Worm (Caenorhabditis elegans) whole organism, L4 larva: ENCODE results near the gene unc-77.

Experiments used
- F37D6.2 ChIP-seq: sonication (generic microtip); optimal IDR thresholded peaks from 2 replicates; lab custom pipeline; 2016; ENCODE audit warnings: mild to moderate bottlenecking, missing genetic modification characterization, missing compliant biosample characterization
- R02D3.7 ChIP-seq: fragments of 150-350 bp; sonication (generic microtip); optimal IDR thresholded peaks from 3 replicates; lab custom pipeline; 2014; ENCODE audit warnings: missing biosample characterization, missing genetic modification characterization
- Y48G9A.11 ChIP-seq: fragments of 200-800 bp; sonication (Bioruptor generic); IDR thresholded peaks from 2 replicates; pipeline ENCODE4 v1.3.6; 2022; ENCODE audit warnings: missing genetic modification reagents, missing genetic modification characterization, missing compliant biosample characterization
- Y5F2A.4 ChIP-seq: fragments of 200-800 bp; sonication (Bioruptor generic); optimal IDR thresholded peaks from 2 replicates; lab custom pipeline; 2018; ENCODE audit warnings: mild to moderate bottlenecking, missing genetic modification characterization, missing compliant biosample characterization
- ceh-28 ChIP-seq: fragments of 150-350 bp; optimal IDR thresholded peaks from 2 replicates; lab custom pipeline; 2014; ENCODE audit warnings: missing biosample characterization, missing genetic modification reagents, missing genetic modification characterization
- ceh-62 ChIP-seq: sonication (generic microtip); optimal IDR thresholded peaks from 2 replicates; lab custom pipeline; 2017; ENCODE audit warnings: missing biosample characterization, missing genetic modification characterization
- ceh-82 ChIP-seq: sonication (generic microtip); optimal IDR thresholded peaks from 2 replicates; lab custom pipeline; 2017; ENCODE audit warnings: missing biosample characterization, missing genetic modification characterization
- cey-2 ChIP-seq: sonication (generic microtip); optimal IDR thresholded peaks from 3 replicates; lab custom pipeline; 2017; ENCODE audit warnings: missing genetic modification characterization, mild to moderate bottlenecking, missing compliant biosample characterization, antibody characterized with exemption, borderline replicate concordance; ENCODE audit not compliant: insufficient read depth
- ctbp-1 ChIP-seq: fragments of 200-800 bp; sonication (Bioruptor generic); IDR thresholded peaks from 2 replicates; pipeline ENCODE4 v1.3.6; 2022; ENCODE audit warnings: missing genetic modification reagents, missing genetic modification characterization, missing compliant biosample characterization
- daf-12 ChIP-seq: fragments of 150-350 bp; optimal IDR thresholded peaks from 2 replicates; lab custom pipeline; 2014; ENCODE audit warnings: missing biosample characterization, missing genetic modification reagents, missing genetic modification characterization
- daf-16 ChIP-seq, 3 experiments: sonication (generic microtip); optimal IDR thresholded peaks; 2 replicates each; lab custom pipeline; 2016 to 2017; ENCODE audit warnings: missing genetic modification characterization in 3 of 3, missing genetic modification reagents in 3 of 3, mild to moderate bottlenecking in 2 of 3, missing compliant biosample characterization in 2 of 3, missing biosample characterization in 1 of 3, moderate library complexity in 1 of 3
- daf-19 ChIP-seq: fragments of 200-800 bp; sonication (Bioruptor generic); conservative IDR thresholded peaks from 2 replicates; pipeline ENCODE4 v1.3.6; 2022; ENCODE audit warnings: missing genetic modification characterization, missing compliant biosample characterization
- daf-8 ChIP-seq: fragments of 200-800 bp; sonication (Bioruptor generic); IDR thresholded peaks from 2 replicates; pipeline ENCODE4 v1.3.6; 2022; ENCODE audit warnings: missing genetic modification characterization, missing compliant biosample characterization
- fkh-10 ChIP-seq: fragments of 150-350 bp; optimal IDR thresholded peaks from 2 replicates; lab custom pipeline; 2014; ENCODE audit warnings: missing biosample characterization, missing genetic modification reagents, missing genetic modification characterization
- fos-1 ChIP-seq: fragments of 150-350 bp; optimal IDR thresholded peaks from 2 replicates; lab custom pipeline; 2014; ENCODE audit warnings: missing biosample characterization, missing genetic modification characterization
- hif-1 ChIP-seq, 2 experiments: sonication (generic microtip); optimal IDR thresholded peaks; 2 replicates each; lab custom pipeline; 2016 to 2017; ENCODE audit warnings: missing compliant biosample characterization in 2 of 2, missing genetic modification characterization in 2 of 2, missing genetic modification reagents in 2 of 2, missing genotype in 2 of 2, mild to moderate bottlenecking in 1 of 2
- lin-1 ChIP-seq: fragments of 200-800 bp; sonication (Bioruptor generic); IDR thresholded peaks from 2 replicates; pipeline ENCODE4 v1.3.6; 2022; ENCODE audit warnings: missing genetic modification reagents, missing genetic modification characterization, missing compliant biosample characterization
- lsy-2 ChIP-seq, 2 experiments: fragments of 150-350 bp in 1 of 2; sonication (generic microtip) in 1 of 2; optimal IDR thresholded peaks; 2 replicates each; lab custom pipeline; 2014 to 2017; ENCODE audit warnings: missing biosample characterization in 2 of 2, missing genetic modification characterization in 2 of 2
- madf-9 ChIP-seq: fragments of 200-800 bp; sonication (Bioruptor generic); conservative IDR thresholded peaks from 2 replicates; pipeline ENCODE4 v1.3.6; 2022; ENCODE audit warnings: missing genetic modification reagents, missing genetic modification characterization, missing compliant biosample characterization
- mep-1 ChIP-seq: fragments of 150-350 bp; sonication (generic microtip); optimal IDR thresholded peaks from 3 replicates; lab custom pipeline; 2014; ENCODE audit warnings: missing biosample characterization, missing genetic modification characterization
- mxl-3 ChIP-seq: fragments of 200-800 bp; sonication (Bioruptor generic); optimal IDR thresholded peaks from 2 replicates; lab custom pipeline; 2018; ENCODE audit warnings: mild to moderate bottlenecking, missing genetic modification characterization, missing compliant biosample characterization
- nhr-237 ChIP-seq: sonication (generic microtip); optimal IDR thresholded peaks from 2 replicates; lab custom pipeline; 2017; ENCODE audit warnings: missing biosample characterization, missing genetic modification characterization
- nhr-25 ChIP-seq: sonication (generic microtip); optimal IDR thresholded peaks from 2 replicates; lab custom pipeline; 2017; ENCODE audit warnings: missing genetic modification characterization, mild to moderate bottlenecking, missing compliant biosample characterization, antibody characterized with exemption, moderate library complexity, borderline replicate concordance; ENCODE audit not compliant: insufficient read depth
- nhr-48 ChIP-seq: sonication (generic microtip); optimal IDR thresholded peaks from 2 replicates; lab custom pipeline; 2016; ENCODE audit warnings: mild to moderate bottlenecking, missing genetic modification characterization, missing compliant biosample characterization
- nhr-76 ChIP-seq: fragments of 150-350 bp; optimal IDR thresholded peaks from 2 replicates; lab custom pipeline; 2014; ENCODE audit warnings: missing biosample characterization, missing genetic modification characterization
- pha-4 ChIP-seq, 2 experiments: fragments of 150-350 bp in 1 of 2; fragments of 200-800 bp in 1 of 2; sonication (Bioruptor generic) in 1 of 2; IDR thresholded peaks in 1 of 2; optimal IDR thresholded peaks in 1 of 2; 2 replicates each; pipeline versions ENCODE4 v1.3.6 to Lab custom; 2014 to 2022; ENCODE audit warnings: missing genetic modification characterization in 2 of 2, missing genetic modification reagents in 2 of 2, missing biosample characterization in 1 of 2, missing compliant biosample characterization in 1 of 2
- php-3 ChIP-seq: fragments of 200-800 bp; sonication (Bioruptor generic); IDR thresholded peaks from 2 replicates; pipeline ENCODE4 v1.3.6; 2022; ENCODE audit warnings: missing genetic modification reagents, missing genetic modification characterization, missing compliant biosample characterization
- saeg-2 ChIP-seq: fragments of 200-800 bp; sonication (Bioruptor generic); IDR thresholded peaks from 2 replicates; pipeline ENCODE4 v1.3.6; 2022; ENCODE audit warnings: missing genetic modification reagents, missing genetic modification characterization, missing compliant biosample characterization
- snpc-1.2 ChIP-seq: fragments of 200-800 bp; sonication (Bioruptor generic); IDR thresholded peaks from 2 replicates; pipeline ENCODE4 v1.3.6; 2022; ENCODE audit warnings: missing genetic modification reagents, missing genetic modification characterization, missing compliant biosample characterization
- spr-1 ChIP-seq: sonication (generic microtip); optimal IDR thresholded peaks from 2 replicates; lab custom pipeline; 2016; ENCODE audit warnings: mild to moderate bottlenecking, missing genetic modification characterization, missing compliant biosample characterization
- tra-1 ChIP-seq: fragments of 200-800 bp; sonication (Bioruptor generic); IDR thresholded peaks from 2 replicates; pipeline ENCODE4 v1.3.6; 2022; ENCODE audit warnings: missing genetic modification reagents, missing genetic modification characterization, missing compliant biosample characterization
- unc-39 ChIP-seq: sonication (generic microtip); optimal IDR thresholded peaks from 2 replicates; lab custom pipeline; 2017; ENCODE audit warnings: missing biosample characterization, missing genetic modification characterization
- unc-62 ChIP-seq, 3 experiments: fragments of 150-350 bp in 1 of 3; sonication (generic microtip); optimal IDR thresholded peaks in 2 of 3; peaks in 1 of 3; 1 replicate in 1 of 3; 2 replicates in 2 of 3; lab custom pipeline; 2014 to 2017; ENCODE audit warnings: missing biosample characterization in 3 of 3, missing genetic modification characterization in 3 of 3, missing genetic modification reagents in 3 of 3, missing genotype in 1 of 3
- vab-7 ChIP-seq: fragments of 200-800 bp; sonication (Bioruptor generic); IDR thresholded peaks from 2 replicates; pipeline ENCODE4 v1.3.6; 2022; ENCODE audit warnings: missing genetic modification reagents, missing genetic modification characterization, missing compliant biosample characterization

The unc-77 gene

DNA sequence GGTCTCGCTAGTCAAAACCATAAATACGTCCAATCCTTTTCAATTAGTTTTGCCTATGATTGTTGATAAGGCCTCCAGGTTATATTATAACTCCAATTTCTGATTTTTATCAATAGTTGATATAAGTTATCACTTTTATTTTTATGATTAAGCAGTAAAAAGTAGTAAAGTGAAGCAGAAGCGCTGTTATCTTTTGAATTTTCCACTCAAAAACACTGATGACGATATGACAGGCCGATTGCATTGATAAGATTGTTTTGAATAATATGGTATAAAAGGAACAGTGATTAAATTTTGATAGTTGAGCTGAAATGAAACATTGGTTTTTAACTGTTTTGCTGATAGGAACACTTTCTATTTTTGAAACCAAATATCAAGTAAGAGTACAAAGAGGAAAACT is 1.9 kb upstream of the unc-77 start, which contains the start of gene asp-9 (continued):
- peak in 1 of 2 experiments; percentile 49 for TF ChIP-seq unc-62 (GFP tag; optimal IDR thresholded peaks at IDR 0.05 in 1 of 2; lab: Kevin White, UChicago)
- TF ChIP-seq unc-62 (tag; optimal IDR thresholded peaks at IDR 0.05; lab: Kevin White, UChicago): no peak
- TF ChIP-seq daf-19 (GFP tag; lab: Robert Waterston, UW): no peak
- no peak for TF ChIP-seq daf-16 (GFP tag; optimal IDR thresholded peaks at IDR 0.05; lab: Kevin White, UChicago)
- TF ChIP-seq daf-16 (tag; optimal IDR thresholded peaks at IDR 0.05; lab: Kevin White, UChicago): peak; percentile 95
- TF ChIP-seq daf-12: no peak
- TF ChIP-seq mxl-3 (GFP tag; lab: Kevin White, UChicago): no peak
- TF ChIP-seq F37D6.2 (tag; lab: Kevin White, UChicago): no peak
- no peak for TF ChIP-seq vab-7 (GFP tag; lab: Robert Waterston, UW)
- TF ChIP-seq tra-1 (GFP tag; lab: Robert Waterston, UW): no peak
- TF ChIP-seq nhr-237 (tag; lab: Kevin White, UChicago): no peak
- TF ChIP-seq ceh-82 (tag; lab: Kevin White, UChicago): no peak
- TF ChIP-seq fos-1: no peak
- TF ChIP-seq snpc-1.2 (GFP tag; lab: Robert Waterston, UW): no peak
- TF ChIP-seq lin-1 (GFP tag; lab: Robert Waterston, UW): no peak
- no peak for TF ChIP-seq hif-1 (tag; optimal IDR thresholded peaks at IDR 0.05; lab: Kevin White, UChicago)
- no peak for TF ChIP-seq R02D3.7
- TF ChIP-seq ceh-28 (tag; lab: Kevin White, UChicago): no peak
- no peak for TF ChIP-seq spr-1 (tag; lab: Kevin White, UChicago)
- peak; percentile 96 for TF ChIP-seq php-3 (GFP tag; lab: Robert Waterston, UW)
- TF ChIP-seq pha-4 (GFP tag; IDR thresholded peaks at IDR 0.05; lab: Robert Waterston, UW): no peak
- TF ChIP-seq pha-4 (tag; optimal IDR thresholded peaks at IDR 0.05; lab: Kevin White, UChicago): no peak
- no peak for TF ChIP-seq nhr-48 (tag; lab: Kevin White, UChicago)
- no peak for TF ChIP-seq unc-39 (tag; lab: Kevin White, UChicago)
- no peak for TF ChIP-seq madf-9 (GFP tag; lab: Robert Waterston, UW)
- TF ChIP-seq Y48G9A.11 (GFP tag; lab: Robert Waterston, UW): no peak
- TF ChIP-seq nhr-76 (tag; lab: Kevin White, UChicago): no peak
- no peak for TF ChIP-seq saeg-2 (GFP tag; lab: Robert Waterston, UW)
- no peak for TF ChIP-seq cey-2
- TF ChIP-seq ceh-62: no peak
- TF ChIP-seq lsy-2 (tag; optimal IDR thresholded peaks at IDR 0.05; lab: Kevin White, UChicago): no peak

DNA sequence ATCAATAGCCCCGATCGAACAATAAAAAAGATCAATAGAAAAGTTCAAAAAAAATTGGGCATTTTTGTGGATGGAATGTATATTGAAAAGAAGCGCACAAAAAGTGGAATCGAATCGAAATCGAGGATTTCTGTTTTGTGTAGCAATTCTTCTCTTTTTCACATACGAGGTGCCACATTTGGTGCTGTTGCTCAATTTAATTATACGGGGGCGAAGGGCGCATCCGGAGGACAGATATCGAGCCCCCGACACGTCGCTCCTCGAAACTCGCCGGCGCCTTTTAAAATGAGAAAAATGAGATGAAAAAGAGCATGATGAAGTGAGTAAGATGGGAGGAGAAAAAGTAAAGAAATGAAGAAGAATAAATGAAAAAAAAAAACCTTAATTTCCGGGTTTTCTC is 6.3 kb downstream of the unc-77 start:
- no peak for TF ChIP-seq mxl-3 (GFP tag; lab: Kevin White, UChicago)
- TF ChIP-seq ctbp-1: 0 out of 2 replicates have a peak, but pooled peaks have one; percentile 13

DNA sequence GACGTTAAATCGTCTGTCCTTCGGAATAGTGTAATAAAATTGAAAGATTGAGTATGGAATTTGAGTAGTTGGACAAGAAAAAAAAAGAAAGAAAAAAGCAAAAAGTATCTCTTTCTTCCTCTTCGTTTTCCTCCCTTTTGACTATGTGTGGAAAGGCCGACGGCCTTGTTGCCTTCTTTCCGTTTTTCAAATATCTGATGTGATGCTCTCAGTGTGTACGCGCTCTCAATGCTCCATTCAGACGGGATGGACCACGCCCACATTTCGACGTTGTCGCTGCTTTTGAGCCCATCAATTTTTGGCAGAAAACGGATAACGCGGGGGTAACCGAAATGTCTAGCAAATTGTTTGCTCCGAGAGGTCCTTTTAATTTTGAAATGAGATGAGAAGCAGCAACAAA is 10.7 kb downstream of the unc-77 start:
- TF ChIP-seq fkh-10 (GFP tag; lab: Kevin White, UChicago) (peak; percentile 32), nhr-76 (tag; lab: Kevin White, UChicago) (no peak)

DNA sequence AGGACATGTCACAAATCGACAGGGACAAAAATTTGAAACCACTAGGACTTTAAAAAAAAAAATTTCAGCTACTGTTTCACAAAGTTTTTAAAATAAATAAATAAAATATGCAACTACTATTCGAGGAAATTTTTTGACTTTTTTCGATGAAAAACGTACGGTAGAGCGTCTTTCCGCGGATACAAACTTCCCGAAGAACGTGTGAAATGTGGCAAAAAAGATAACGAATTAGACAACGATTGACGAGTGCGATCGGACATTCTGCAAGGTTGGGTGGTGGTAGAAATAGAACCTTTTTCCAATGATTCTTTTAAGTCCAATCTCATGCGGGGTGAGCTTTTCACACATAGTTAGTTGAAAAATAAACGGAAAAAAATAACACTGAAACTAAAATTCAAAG is 17.9 kb downstream of the unc-77 start:
- TF ChIP-seq nhr-25 (no peak), unc-62 (GFP tag; optimal IDR thresholded peaks at IDR 0.05 in 1 of 2; lab: Kevin White, UChicago) (peak in 1 of 2 experiments; percentile 93), unc-62 (tag; optimal IDR thresholded peaks at IDR 0.05; lab: Kevin White, UChicago) (no peak)

DNA sequence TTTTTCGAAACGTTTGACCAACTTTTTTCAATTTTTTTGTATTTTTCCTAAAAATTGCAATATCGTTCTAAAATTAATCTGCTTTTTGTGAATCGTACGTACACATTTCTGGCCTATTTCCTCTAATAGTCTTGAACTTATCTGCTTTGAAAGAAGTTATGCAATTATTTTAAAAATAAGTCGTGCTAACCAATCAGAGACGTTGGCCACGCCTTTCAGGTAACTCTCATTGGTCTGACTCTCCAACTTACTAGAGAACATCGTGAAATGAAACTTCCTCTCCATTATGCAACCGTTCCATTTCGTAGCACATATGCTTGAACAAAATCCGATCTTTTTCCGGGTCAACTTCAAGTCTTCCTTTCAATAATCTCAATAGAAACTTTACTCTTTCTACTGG is 24.0 kb downstream of the unc-77 start:
- TF ChIP-seq mep-1 (tag; lab: Kevin White, UChicago) (no peak), daf-8 (GFP tag; lab: Robert Waterston, UW) (no peak), Y5F2A.4 (GFP tag; lab: Kevin White, UChicago) (no peak), madf-9 (GFP tag; lab: Robert Waterston, UW) (no peak), snpc-1.2 (GFP tag; lab: Robert Waterston, UW) (no peak)
- TF ChIP-seq, all 104 proteins: peak for 0
